Worm (Caenorhabditis elegans) whole organism, L4 larva: ENCODE measurements around the gene clec-160.
A peak's percentile ranks its signal among the peaks of the same experiment; 100 is the strongest.

Experiments
- F49E8.2 ChIP-seq: sonication (generic microtip); optimal IDR thresholded peaks from 2 replicates; lab custom pipeline; 2016; ENCODE audit warnings: missing compliant biosample characterization, mild to moderate bottlenecking, missing genetic modification characterization, borderline replicate concordance
- R02D3.7 ChIP-seq: fragments of 150-350 bp; sonication (generic microtip); optimal IDR thresholded peaks from 3 replicates; lab custom pipeline; 2014; ENCODE audit warnings: missing biosample characterization, missing genetic modification characterization
- ama-1 ChIP-seq: fragments of 150-350 bp; optimal IDR thresholded peaks from 2 replicates; lab custom pipeline; 2014; ENCODE audit warnings: inconsistent platforms, mixed read lengths
- dpl-1 ChIP-seq: fragments of 150-350 bp; optimal IDR thresholded peaks from 2 replicates; lab custom pipeline; 2014; ENCODE audit warnings: missing biosample characterization, missing genetic modification reagents, missing genetic modification characterization
- lin-13 ChIP-seq: fragments of 150-350 bp; optimal IDR thresholded peaks from 2 replicates; lab custom pipeline; 2014; ENCODE audit warnings: missing biosample characterization, missing genetic modification reagents, missing genetic modification characterization
- lin-38 ChIP-seq: fragments of 200-800 bp; sonication (Bioruptor generic); IDR thresholded peaks from 2 replicates; pipeline ENCODE4 v1.3.6; 2022; ENCODE audit warnings: missing genetic modification reagents, missing genetic modification characterization, missing compliant biosample characterization
- lin-39 ChIP-seq: fragments of 150-350 bp; optimal IDR thresholded peaks from 2 replicates; lab custom pipeline; 2014; ENCODE audit warnings: missing biosample characterization, missing genetic modification reagents, missing genetic modification characterization
- nhr-6 ChIP-seq: fragments of 150-350 bp; optimal IDR thresholded peaks from 2 replicates; lab custom pipeline; 2014; ENCODE audit warnings: missing biosample characterization, missing genetic modification characterization
- nhr-77 ChIP-seq: fragments of 150-350 bp; optimal IDR thresholded peaks from 2 replicates; lab custom pipeline; 2014; ENCODE audit warnings: missing biosample characterization, missing genetic modification characterization
- skn-1 ChIP-seq: fragments of 150-350 bp; optimal IDR thresholded peaks from 2 replicates; lab custom pipeline; 2014; ENCODE audit warnings: missing biosample characterization, missing genetic modification characterization
- unc-130 ChIP-seq: sonication (generic microtip); optimal IDR thresholded peaks from 2 replicates; lab custom pipeline; 2016; ENCODE audit warnings: missing genetic modification reagents, missing genetic modification characterization, missing compliant biosample characterization

ce11 chrIII:8227511-8227910, 48.3 kb downstream of the clec-160 start, which contains the start of gene fbxl-1:
- TF ChIP-seq lin-39 (tag; lab: Kevin White, UChicago) (peak; percentile 12), skn-1 (tag; lab: Kevin White, UChicago) (no peak), nhr-77 (tag; lab: Kevin White, UChicago) (peak; percentile 83), unc-130 (GFP tag; lab: Kevin White, UChicago) (no peak), R02D3.7 (tag; lab: Kevin White, UChicago) (no peak), dpl-1 (peak; percentile 16), lin-13 (GFP tag; lab: Kevin White, UChicago) (peak; percentile 37), nhr-6 (tag; lab: Kevin White, UChicago) (peak; percentile 76), lin-38 (GFP tag; lab: Robert Waterston, UW) (peak; percentile 59), ama-1 (no peak), F49E8.2 (tag; lab: Kevin White, UChicago) (no peak)
